Worm (Caenorhabditis elegans): ENCODE measurements around the gene D1014.7.

The D1014.7 gene

DNA sequence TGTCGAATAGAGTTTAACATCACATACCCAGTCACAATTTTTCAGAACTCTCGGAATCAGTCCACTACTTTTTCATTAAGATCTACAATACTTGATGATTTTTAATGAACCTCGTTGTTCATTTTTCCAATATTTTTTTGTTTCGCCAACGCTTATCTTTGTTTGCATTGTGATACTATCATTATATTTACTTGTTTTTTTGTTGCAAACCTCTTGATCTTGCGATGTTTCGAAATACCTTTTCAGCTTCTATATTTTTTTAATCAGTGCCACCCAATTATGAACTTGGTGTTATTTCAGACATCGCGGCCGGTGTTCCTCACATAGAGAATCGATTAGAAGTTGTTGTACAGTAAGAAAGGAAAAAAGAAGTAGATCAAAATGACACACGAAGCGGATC is 9.4 kb upstream of the D1014.7 start, which contains the start of gene myo-5:
Gene myo-5 (plus strand): TSS at position 301 of the 400 bp plus-strand sequence.
- no peak for TF ChIP-seq mdl-1 (tag; optimal IDR thresholded peaks at IDR 0.05)
- TF ChIP-seq sea-2 (GFP tag; optimal IDR thresholded peaks at IDR 0.05): no peak
- no peak for TF ChIP-seq ceh-82 (tag; optimal IDR thresholded peaks at IDR 0.05)
- TF ChIP-seq ceh-28 (tag; optimal IDR thresholded peaks at IDR 0.05): no peak

ce11 chrV:8110816-8111215 is 7.2 kb upstream of the D1014.7 start:
- TF ChIP-seq mml-1 (tag; optimal IDR thresholded peaks at IDR 0.05): no peak
- TF ChIP-seq pha-4 (tag; optimal IDR thresholded peaks at IDR 0.05): peak; percentile 70

DNA sequence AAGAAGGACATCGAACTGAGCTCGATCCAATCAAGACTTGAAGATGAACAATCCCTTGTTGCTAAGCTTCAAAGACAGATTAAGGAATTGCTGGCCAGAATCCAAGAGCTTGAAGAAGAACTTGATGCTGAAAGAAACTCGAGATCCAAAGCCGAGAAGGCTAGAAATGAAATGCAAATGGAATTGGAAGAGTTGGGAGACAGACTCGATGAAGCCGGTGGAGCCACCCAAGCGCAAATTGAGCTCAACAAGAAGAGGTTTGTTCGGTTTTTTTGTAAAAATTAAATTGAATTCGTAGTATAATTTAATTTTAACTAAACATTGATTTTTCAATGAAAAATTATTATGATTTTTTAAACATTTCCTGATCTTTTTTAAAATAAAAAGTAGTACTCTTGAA is 3.5 kb upstream of the D1014.7 start:
- TF ChIP-seq ceh-82 (tag; optimal IDR thresholded peaks at IDR 0.05) (no peak), nhr-23 (tag; optimal IDR thresholded peaks at IDR 0.05) (no peak), unc-39 (tag; optimal IDR thresholded peaks at IDR 0.05) (no peak)

ce11 chrV:8120868-8121267 is 2.8 kb downstream of the D1014.7 start, which contains the start of gene D1014.6:
TSS of gene D1014.6 (plus strand) at chrV:8121168.
- TF ChIP-seq nhr-25 (tag; optimal IDR thresholded peaks at IDR 0.05) (no peak), eor-1 (tag; optimal IDR thresholded peaks at IDR 0.05) (no peak), elt-2 (tag; optimal IDR thresholded peaks at IDR 0.05) (no peak), unc-39 (tag; optimal IDR thresholded peaks at IDR 0.05) (no peak), elt-3 (tag; optimal IDR thresholded peaks at IDR 0.05) (no peak), fkh-10 (GFP tag; optimal IDR thresholded peaks at IDR 0.05) (no peak), daf-12 (tag; optimal IDR thresholded peaks at IDR 0.05) (no peak), lin-15B (tag; optimal IDR thresholded peaks at IDR 0.05) (no peak), ceh-82 (tag; optimal IDR thresholded peaks at IDR 0.05) (no peak), ama-1 (optimal IDR thresholded peaks at IDR 0.05) (no peak), nhr-11 (tag; optimal IDR thresholded peaks at IDR 0.05) (no peak), fos-1 (tag; optimal IDR thresholded peaks at IDR 0.05) (no peak)

- no peak for TF ChIP-seq elt-2 (tag; optimal IDR thresholded peaks at IDR 0.05)
- no peak for TF ChIP-seq sea-2 (GFP tag; optimal IDR thresholded peaks at IDR 0.05)
- TF ChIP-seq elt-1 (tag; optimal IDR thresholded peaks at IDR 0.05): no peak
- TF ChIP-seq eor-1 (tag; optimal IDR thresholded peaks at IDR 0.05): no peak
- no peak for TF ChIP-seq unc-39 (tag; optimal IDR thresholded peaks at IDR 0.05)
- TF ChIP-seq fkh-10 (GFP tag; optimal IDR thresholded peaks at IDR 0.05): no peak
- no peak for TF ChIP-seq tbx-2 (tag; optimal IDR thresholded peaks at IDR 0.05)
- TF ChIP-seq ceh-28 (tag; optimal IDR thresholded peaks at IDR 0.05): no peak
- TF ChIP-seq aly-2 (tag; optimal IDR thresholded peaks at IDR 0.05): no peak
- TF ChIP-seq nhr-25 (tag; optimal IDR thresholded peaks at IDR 0.05): no peak
- no peak for TF ChIP-seq nhr-77 (tag; optimal IDR thresholded peaks at IDR 0.05)
- TF ChIP-seq egl-5 (tag; optimal IDR thresholded peaks at IDR 0.05): no peak
- no peak for TF ChIP-seq nhr-43 (tag; optimal IDR thresholded peaks at IDR 0.05; ENCODE audit: poor library complexity, severe bottlenecking)
- no peak for TF ChIP-seq nhr-23 (tag; optimal IDR thresholded peaks at IDR 0.05)
- no peak for TF ChIP-seq pqm-1 (tag; optimal IDR thresholded peaks at IDR 0.05)
Observed at ce11 chrV:8123384-8123783, 5.3 kb downstream of the D1014.7 start, which contains the start of gene D1014.5. TSS of gene D1014.5 (plus strand) at chrV:8123684.

DNA sequence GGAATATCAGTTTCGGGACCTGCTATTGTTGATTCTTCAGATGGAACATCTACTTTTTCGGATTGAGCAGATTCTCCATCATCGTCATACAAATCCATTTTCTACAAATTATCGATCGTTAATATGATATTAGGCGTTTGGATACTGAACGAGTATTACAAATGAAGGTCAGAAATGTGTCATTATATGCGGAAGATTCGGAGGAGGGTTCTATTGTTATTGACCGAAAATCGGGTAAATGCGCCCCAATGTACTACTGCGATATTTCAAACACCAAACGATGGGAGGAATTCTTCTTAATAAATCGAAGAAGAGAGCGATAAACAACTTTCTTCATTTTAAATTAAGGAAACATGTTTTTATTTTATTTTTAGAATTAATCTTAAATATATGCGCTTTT is 11.2 kb downstream of the D1014.7 start, which contains the start of gene spr-1:
Gene spr-1 (minus strand): TSS at position 101 of the 400 bp plus-strand sequence.
- TF ChIP-seq egl-5 (tag; optimal IDR thresholded peaks at IDR 0.05): no peak
- TF ChIP-seq nhr-25 (tag; optimal IDR thresholded peaks at IDR 0.05): peak; percentile 40
- TF ChIP-seq mml-1 (tag; optimal IDR thresholded peaks at IDR 0.05): no peak

ce11 chrV:8129719-8130118 is 11.7 kb downstream of the D1014.7 start:
- TF ChIP-seq lin-39 (tag; optimal IDR thresholded peaks at IDR 0.05): no peak
- TF ChIP-seq jun-1 (tag; optimal IDR thresholded peaks at IDR 0.05): no peak
- peak; percentile 3 for TF ChIP-seq nhr-43 (tag; optimal IDR thresholded peaks at IDR 0.05; ENCODE audit: poor library complexity, severe bottlenecking)
- TF ChIP-seq R02D3.7 (tag; optimal IDR thresholded peaks at IDR 0.05): peak; percentile 58
- TF ChIP-seq skn-1 (tag; optimal IDR thresholded peaks at IDR 0.05): peak; percentile 3

Measured in whole organism, L3 larva.